Fruit fly (Drosophila melanogaster): ENCODE results near the gene CG10681.

CG10681 gene

DNA sequence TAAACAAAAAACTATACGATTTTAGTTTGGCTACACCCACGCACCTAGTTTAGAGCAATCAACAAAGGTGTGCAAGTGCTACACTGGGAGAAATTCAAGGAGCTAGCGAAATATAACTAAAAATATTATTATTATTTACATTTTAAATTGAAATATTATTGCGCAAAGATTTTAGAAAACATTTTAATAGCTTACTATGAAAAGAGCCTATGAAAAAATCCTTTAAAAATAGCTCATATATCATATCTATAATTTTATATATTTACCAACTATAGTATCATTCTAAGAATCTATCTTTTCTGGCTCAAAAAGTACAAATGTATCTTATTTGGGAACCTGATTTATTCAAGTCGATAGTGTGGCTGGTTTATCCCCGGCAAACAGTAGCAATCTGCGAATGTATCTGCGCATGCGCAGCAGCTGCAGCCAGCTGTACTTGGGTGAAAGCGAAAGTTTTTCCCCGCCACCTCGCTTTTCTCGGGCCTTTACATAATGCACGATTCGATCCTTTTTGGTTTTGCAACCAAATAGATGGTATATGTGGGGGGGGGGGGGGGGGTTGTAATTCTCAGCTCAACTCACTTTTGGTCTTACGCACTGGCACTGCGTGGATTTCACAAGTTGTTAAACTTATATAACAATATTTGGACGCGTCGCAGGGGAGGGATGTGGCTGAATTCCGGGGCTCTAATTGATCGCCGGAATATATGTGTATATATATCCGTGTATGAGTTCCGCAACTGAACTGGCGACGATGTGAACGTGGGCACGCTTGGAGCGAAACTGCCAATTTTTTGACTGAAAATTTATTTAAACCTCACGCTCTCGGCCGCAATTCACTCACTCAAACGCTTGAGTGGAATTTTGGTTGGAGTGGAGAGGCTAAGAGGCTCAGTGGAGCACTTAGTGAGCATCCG is 4.6 kb upstream of the CG10681 start, which contains the start of gene CG10657:
CG10657 (minus strand) TSS at position 789 of the 917 bp plus-strand sequence.
- TF ChIP-seq GATAd (GFP tag; optimal IDR thresholded peaks at IDR 0.05) (no peak), pan (optimal IDR thresholded peaks at IDR 0.05) (no peak), CG32264 (GFP tag; optimal IDR thresholded peaks at IDR 0.05) (no peak), Vsx2 (GFP tag; optimal IDR thresholded peaks at IDR 0.05; ENCODE audit: partially characterized antibody) (peak; percentile 46), Rel (GFP tag; optimal IDR thresholded peaks at IDR 0.05) (no peak), Rel (tag; optimal IDR thresholded peaks at IDR 0.05) (peak; percentile 39), Myc (optimal IDR thresholded peaks at IDR 0.05) (no peak), Sp1 (GFP tag; optimal IDR thresholded peaks at IDR 0.05) (peak; percentile 14), Hnf4 (GFP tag; optimal IDR thresholded peaks at IDR 0.05) (no peak), tai (GFP tag; optimal IDR thresholded peaks at IDR 0.05) (no peak), lola (GFP tag; optimal IDR thresholded peaks at IDR 0.05) (no peak), CrebA (GFP tag; optimal IDR thresholded peaks at IDR 0.05; ENCODE audit: borderline replicate concordance) (no peak), foxo (GFP tag; optimal IDR thresholded peaks at IDR 0.05) (no peak), jim (GFP tag; optimal IDR thresholded peaks at IDR 0.05) (no peak), brk (GFP tag; optimal IDR thresholded peaks at IDR 0.05) (no peak), br (GFP tag; optimal IDR thresholded peaks at IDR 0.05) (no peak)

dm6 chr3L:12503865-12504650 is 2.7 kb downstream of the CG10681 start, which contains the start of the genes CG10646 and vih:
TSS of gene CG10646 (minus strand) at chr3L:12503894.
TSS of gene vih (plus strand) at chr3L:12504292.
- TF ChIP-seq h (GFP tag; optimal IDR thresholded peaks at IDR 0.05) (peak; percentile 59), ey (GFP tag; optimal IDR thresholded peaks at IDR 0.05) (peak; percentile 12), pan (optimal IDR thresholded peaks at IDR 0.05) (no peak), OdsH (GFP tag; optimal IDR thresholded peaks at IDR 0.05) (peak; percentile 37), HLH106 (tag; optimal IDR thresholded peaks at IDR 0.05) (peak; percentile 45), Vsx2 (GFP tag; optimal IDR thresholded peaks at IDR 0.05; ENCODE audit: partially characterized antibody) (no peak), fru (GFP tag; optimal IDR thresholded peaks at IDR 0.05) (peak; percentile 50), Rel (GFP tag; optimal IDR thresholded peaks at IDR 0.05) (no peak), Rel (tag; optimal IDR thresholded peaks at IDR 0.05) (peak; percentile 43), N (GFP tag; optimal IDR thresholded peaks at IDR 0.05) (no peak), woc (GFP tag; optimal IDR thresholded peaks at IDR 0.05) (no peak), foxo (GFP tag; optimal IDR thresholded peaks at IDR 0.05) (peak in 1 of 2 experiments; percentile 66), CG9705 (GFP tag; optimal IDR thresholded peaks at IDR 0.05) (peak; percentile 40), rgr (GFP tag; optimal IDR thresholded peaks at IDR 0.05) (peak; percentile 60), Sp1 (GFP tag; optimal IDR thresholded peaks at IDR 0.05) (peak; percentile 54), dl (GFP tag; optimal IDR thresholded peaks at IDR 0.05; ENCODE audit: insufficient read depth in 1 of 2, partially characterized antibody in 2 of 2) (no peak), Dif (GFP tag; optimal IDR thresholded peaks at IDR 0.05; ENCODE audit: partially characterized antibody) (no peak), usp (GFP tag; optimal IDR thresholded peaks at IDR 0.05) (no peak), br (GFP tag; optimal IDR thresholded peaks at IDR 0.05) (peak; percentile 11), psq (GFP tag; optimal IDR thresholded peaks at IDR 0.05) (peak; percentile 67), GATAd (GFP tag; optimal IDR thresholded peaks at IDR 0.05) (no peak), sage (GFP tag; optimal IDR thresholded peaks at IDR 0.05) (no peak), Mio (GFP tag; optimal IDR thresholded peaks at IDR 0.05) (no peak), lola (GFP tag; optimal IDR thresholded peaks at IDR 0.05) (no peak), Dfd (GFP tag; optimal IDR thresholded peaks at IDR 0.05) (no peak), Hr83 (GFP tag; optimal IDR thresholded peaks at IDR 0.05; ENCODE audit: poor library complexity, severe bottlenecking) (peak; percentile 47), Hnf4 (GFP tag; optimal IDR thresholded peaks at IDR 0.05) (no peak), CG32264 (GFP tag; optimal IDR thresholded peaks at IDR 0.05) (no peak), Abd-B (GFP tag; optimal IDR thresholded peaks at IDR 0.05) (no peak), Hr78 (GFP tag; optimal IDR thresholded peaks at IDR 0.05) (no peak), sv (GFP tag; optimal IDR thresholded peaks at IDR 0.05) (no peak), dmrt93B (GFP tag; optimal IDR thresholded peaks at IDR 0.05) (no peak), tai (GFP tag; optimal IDR thresholded peaks at IDR 0.05) (no peak), Myc (optimal IDR thresholded peaks at IDR 0.05) (peak; percentile 47), Jra (GFP tag; optimal IDR thresholded peaks at IDR 0.05) (no peak), CrebA (GFP tag; optimal IDR thresholded peaks at IDR 0.05; ENCODE audit: borderline replicate concordance) (no peak), dsf (GFP tag; optimal IDR thresholded peaks at IDR 0.05; ENCODE audit: borderline replicate concordance) (peak; percentile 24), jim (GFP tag; optimal IDR thresholded peaks at IDR 0.05) (no peak), brk (GFP tag; optimal IDR thresholded peaks at IDR 0.05) (no peak)
